Fruit fly (Drosophila melanogaster) whole organism, wandering third instar larva: ENCODE data around the gene dec.

Experiments used
- CG32264 ChIP-seq: fragments of 200-800 bp; sonication (Bioruptor generic); optimal IDR thresholded peaks from 2 replicates; lab custom pipeline; 2016; ENCODE audit warnings: missing biosample characterization, missing genetic modification characterization
- Mio ChIP-seq: sonication (Bioruptor generic); optimal IDR thresholded peaks from 2 replicates; lab custom pipeline; 2016; ENCODE audit warnings: missing biosample characterization, missing genetic modification characterization
- rgr ChIP-seq: fragments of 200-800 bp; sonication (Bioruptor generic); optimal IDR thresholded peaks from 3 replicates; lab custom pipeline; 2016; ENCODE audit warnings: missing biosample characterization, mild to moderate bottlenecking, missing genetic modification characterization
- usp ChIP-seq: fragments of >200 bp; optimal IDR thresholded peaks from 2 replicates; lab custom pipeline; 2017; ENCODE audit warnings: missing biosample characterization, missing genetic modification characterization

DNA sequence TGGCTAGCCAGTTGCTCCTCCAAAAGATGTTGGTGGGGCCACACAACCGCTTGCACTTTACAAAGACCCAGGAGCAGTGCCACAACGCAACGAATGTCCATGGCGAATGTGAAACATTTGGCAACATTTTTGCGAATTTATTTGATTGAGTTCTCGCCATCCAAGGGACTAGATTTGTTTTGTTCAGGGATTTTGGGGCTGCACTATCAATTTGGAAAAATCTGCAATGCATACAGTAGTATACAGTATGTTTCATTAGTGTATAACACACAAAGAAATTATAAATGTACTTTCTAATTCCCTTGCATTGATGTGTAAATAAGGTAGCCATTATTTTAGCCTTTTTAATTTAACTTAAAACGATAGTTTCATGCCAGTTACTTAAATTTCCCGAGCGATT lies 5.7 kb upstream of the dec start, which contains the start of gene Ir7d:
- no peak for TF ChIP-seq Mio
- TF ChIP-seq rgr (GFP tag; lab: Kevin White, UChicago): no peak
- TF ChIP-seq CG32264 (GFP tag; lab: Kevin White, UChicago): no peak
- TF ChIP-seq usp: no peak
